Worm (Caenorhabditis elegans) whole organism, young adult: ENCODE results near the gene glb-16.

Experiments
- D2030.7 ChIP-seq: fragments of 200-800 bp; sonication (Bioruptor generic); IDR thresholded peaks from 2 replicates; pipeline ENCODE4 v1.3.6; 2022; ENCODE audit warnings: missing genetic modification reagents, missing genetic modification characterization, missing compliant biosample characterization
- F39B2.1 ChIP-seq: fragments of 200-800 bp; sonication (Bioruptor generic); IDR thresholded peaks from 2 replicates; pipeline ENCODE4 v1.3.6; 2022; ENCODE audit warnings: missing genetic modification reagents, missing genetic modification characterization, missing compliant biosample characterization
- K11D2.4 ChIP-seq: fragments of 200-800 bp; sonication (Bioruptor generic); IDR thresholded peaks from 2 replicates; pipeline ENCODE4 v1.3.6; 2022; ENCODE audit warnings: missing genetic modification reagents, missing genetic modification characterization, missing compliant biosample characterization
- T07F8.4 ChIP-seq: sonication (generic microtip); optimal IDR thresholded peaks from 2 replicates; lab custom pipeline; 2016; ENCODE audit warnings: mild to moderate bottlenecking, missing genetic modification characterization, moderate library complexity, missing compliant biosample characterization
- Y53G8AR.9 ChIP-seq: fragments of 200-800 bp; sonication (Bioruptor generic); conservative IDR thresholded peaks from 2 replicates; pipeline ENCODE4 v1.3.6; 2022; ENCODE audit warnings: missing genetic modification reagents, missing genetic modification characterization, missing compliant biosample characterization
- athp-1 ChIP-seq: sonication (generic microtip); optimal IDR thresholded peaks from 2 replicates; lab custom pipeline; 2017; ENCODE audit warnings: mild to moderate bottlenecking, missing genetic modification characterization, missing compliant biosample characterization
- attf-3 ChIP-seq: fragments of 200-800 bp; sonication (Bioruptor generic); conservative IDR thresholded peaks from 2 replicates; pipeline ENCODE4 v1.3.6; 2022; ENCODE audit warnings: missing genetic modification reagents, missing genetic modification characterization, missing compliant biosample characterization
- attf-5 ChIP-seq: fragments of 200-800 bp; sonication (Bioruptor generic); optimal IDR thresholded peaks from 2 replicates; lab custom pipeline; 2018; ENCODE audit warnings: mild to moderate bottlenecking, missing genetic modification characterization, missing compliant biosample characterization
- attf-6 ChIP-seq: fragments of 200-800 bp; sonication (Bioruptor generic); IDR thresholded peaks from 2 replicates; pipeline ENCODE4 v1.3.6; 2022; ENCODE audit warnings: missing genetic modification reagents, missing genetic modification characterization, missing compliant biosample characterization
- cebp-1 ChIP-seq, 2 experiments: fragments of 200-800 bp in 1 of 2; sonication (Bioruptor generic) in 1 of 2; sonication (generic microtip) in 1 of 2; IDR thresholded peaks in 1 of 2; optimal IDR thresholded peaks in 1 of 2; 2 replicates each; pipeline versions ENCODE4 v1.3.6 to Lab custom; 2017 to 2022; ENCODE audit warnings: missing compliant biosample characterization in 2 of 2, missing genetic modification characterization in 2 of 2, mild to moderate bottlenecking in 1 of 2, missing genetic modification reagents in 1 of 2, moderate library complexity in 1 of 2
- dox-1 ChIP-seq: fragments of 200-800 bp; sonication (Bioruptor generic); IDR thresholded peaks from 2 replicates; pipeline ENCODE4 v1.3.6; 2022; ENCODE audit warnings: missing genetic modification reagents, missing genetic modification characterization, missing compliant biosample characterization
- dpl-1 ChIP-seq: fragments of 150-350 bp; optimal IDR thresholded peaks from 2 replicates; lab custom pipeline; 2014; ENCODE audit warnings: missing biosample characterization, missing genetic modification reagents, missing genetic modification characterization
- egl-44 ChIP-seq: fragments of 200-800 bp; sonication (Bioruptor generic); IDR thresholded peaks from 2 replicates; pipeline ENCODE4 v1.3.6; 2022; ENCODE audit warnings: missing genetic modification reagents, missing genetic modification characterization, missing compliant biosample characterization
- hlh-26 ChIP-seq: fragments of 200-800 bp; sonication (Bioruptor generic); conservative IDR thresholded peaks from 2 replicates; pipeline ENCODE4 v1.3.6; 2022; ENCODE audit warnings: missing genetic modification reagents, missing genetic modification characterization, missing compliant biosample characterization
- let-607 ChIP-seq, 2 experiments: fragments of 200-800 bp in 1 of 2; sonication (Bioruptor generic) in 1 of 2; sonication (generic microtip) in 1 of 2; optimal IDR thresholded peaks; 2 replicates each; lab custom pipeline; 2016 to 2018; ENCODE audit warnings: mild to moderate bottlenecking in 2 of 2, missing compliant biosample characterization in 2 of 2, missing genetic modification characterization in 2 of 2, moderate library complexity in 2 of 2, missing genotype in 1 of 2
- lin-40 ChIP-seq: sonication (generic microtip); optimal IDR thresholded peaks from 2 replicates; lab custom pipeline; 2016; ENCODE audit warnings: missing genetic modification characterization, mild to moderate bottlenecking, missing compliant biosample characterization, missing genotype, missing genetic modification reagents
- lsl-1 ChIP-seq: fragments of 200-800 bp; sonication (Bioruptor generic); optimal IDR thresholded peaks from 2 replicates; lab custom pipeline; 2018; ENCODE audit warnings: mild to moderate bottlenecking, missing genetic modification characterization, moderate library complexity, missing compliant biosample characterization
- lsy-27 ChIP-seq: sonication (generic microtip); optimal IDR thresholded peaks from 2 replicates; lab custom pipeline; 2017; ENCODE audit warnings: missing genetic modification characterization, mild to moderate bottlenecking, missing compliant biosample characterization, antibody characterized with exemption, missing genotype, borderline replicate concordance; ENCODE audit not compliant: insufficient read depth
- madf-3 ChIP-seq: fragments of 200-800 bp; sonication (Bioruptor generic); IDR thresholded peaks from 2 replicates; pipeline ENCODE4 v1.3.6; 2022; ENCODE audit warnings: missing genetic modification reagents, missing genetic modification characterization, missing compliant biosample characterization
- mes-4 ChIP-seq: sonication (generic microtip); optimal IDR thresholded peaks from 2 replicates; lab custom pipeline; 2016; ENCODE audit warnings: missing genotype, missing genetic modification characterization, missing compliant biosample characterization
- mxl-1 ChIP-seq: sonication (generic microtip); optimal IDR thresholded peaks from 2 replicates; lab custom pipeline; 2016; ENCODE audit warnings: missing genetic modification characterization, missing compliant biosample characterization
- nfya-1 ChIP-seq: sonication (generic microtip); optimal IDR thresholded peaks from 2 replicates; lab custom pipeline; 2017; ENCODE audit warnings: antibody characterized with exemption, missing compliant biosample characterization, missing genetic modification characterization, borderline replicate concordance; ENCODE audit not compliant: insufficient read depth
- nhr-120 ChIP-seq: fragments of 200-800 bp; sonication (Bioruptor generic); IDR thresholded peaks from 2 replicates; pipeline ENCODE4 v1.3.6; 2022; ENCODE audit warnings: missing genetic modification characterization, missing compliant biosample characterization
- nhr-179 ChIP-seq: sonication (generic microtip); optimal IDR thresholded peaks from 2 replicates; lab custom pipeline; 2016; ENCODE audit warnings: mild to moderate bottlenecking, missing genetic modification characterization, missing compliant biosample characterization
- nhr-27 ChIP-seq: fragments of 200-800 bp; sonication (Bioruptor generic); optimal IDR thresholded peaks from 2 replicates; lab custom pipeline; 2018; ENCODE audit warnings: mild to moderate bottlenecking, missing genetic modification characterization, moderate library complexity, missing compliant biosample characterization
- pbrm-1 ChIP-seq: fragments of 200-800 bp; sonication (Bioruptor generic); IDR thresholded peaks from 2 replicates; pipeline ENCODE4 v1.3.6; 2022; ENCODE audit warnings: missing genetic modification reagents, missing genetic modification characterization, missing compliant biosample characterization
- rec-8 ChIP-seq, 2 experiments: sonication (generic microtip); optimal IDR thresholded peaks; 2 replicates each; lab custom pipeline; 2016; ENCODE audit warnings: mild to moderate bottlenecking in 2 of 2, missing genetic modification characterization in 2 of 2, missing genetic modification reagents in 2 of 2, missing genotype in 2 of 2, missing biosample characterization in 1 of 2, missing compliant biosample characterization in 1 of 2, moderate library complexity in 1 of 2
- rpc-1 ChIP-seq, 2 experiments: fragments of 150-350 bp in 1 of 2; sonication (generic microtip) in 1 of 2; optimal IDR thresholded peaks; 2 replicates each; lab custom pipeline; 2014 to 2018; ENCODE audit warnings: missing biosample characterization in 1 of 2, missing genetic modification characterization in 1 of 2, missing genetic modification reagents in 1 of 2, missing genotype in 1 of 2
- sdz-38 ChIP-seq: sonication (generic microtip); optimal IDR thresholded peaks from 2 replicates; lab custom pipeline; 2016; ENCODE audit warnings: missing genotype, missing genetic modification characterization, missing compliant biosample characterization
- snpc-1.1 ChIP-seq: sonication (generic microtip); optimal IDR thresholded peaks from 2 replicates; lab custom pipeline; 2017; ENCODE audit warnings: missing genetic modification characterization, mild to moderate bottlenecking, missing compliant biosample characterization, antibody characterized with exemption, moderate library complexity, missing genotype, missing genetic modification reagents; ENCODE audit not compliant: insufficient read depth
- snpc-1.3 ChIP-seq: sonication (generic microtip); optimal IDR thresholded peaks from 2 replicates; lab custom pipeline; 2017; ENCODE audit warnings: missing genetic modification characterization, mild to moderate bottlenecking, missing compliant biosample characterization, antibody characterized with exemption, moderate library complexity, missing genotype, missing genetic modification reagents; ENCODE audit not compliant: insufficient read depth
- somi-1 ChIP-seq: fragments of 200-800 bp; sonication (Bioruptor generic); optimal IDR thresholded peaks from 2 replicates; lab custom pipeline; 2018; ENCODE audit warnings: mild to moderate bottlenecking, missing genetic modification characterization, missing compliant biosample characterization
- tbx-9 ChIP-seq: sonication (generic microtip); optimal IDR thresholded peaks from 2 replicates; lab custom pipeline; 2016; ENCODE audit warnings: borderline replicate concordance, missing genetic modification characterization, inconsistent platforms, missing compliant biosample characterization
- unc-62 ChIP-seq: fragments of 150-350 bp; optimal IDR thresholded peaks from 2 replicates; lab custom pipeline; 2014; ENCODE audit warnings: missing biosample characterization, missing genetic modification reagents, missing genetic modification characterization

Gene glb-16

ce11 chrX:7569685-7570518 lies 30.0 kb upstream of the glb-16 start, which contains the start of gene apy-1 (continued):
- no peak for TF ChIP-seq nfya-1 (tag; lab: Kevin White, UChicago)
- TF ChIP-seq unc-62 (GFP tag; lab: Kevin White, UChicago): no peak
- no peak for TF ChIP-seq pbrm-1 (GFP tag; lab: Robert Waterston, UW)
- no peak for TF ChIP-seq madf-3 (GFP tag; lab: Robert Waterston, UW)
- no peak for TF ChIP-seq athp-1 (tag; lab: Kevin White, UChicago)
- TF ChIP-seq egl-44 (GFP tag; lab: Robert Waterston, UW): no peak
- no peak for TF ChIP-seq attf-6 (GFP tag; lab: Robert Waterston, UW)
- TF ChIP-seq somi-1 (GFP tag; lab: Kevin White, UChicago): no peak
- TF ChIP-seq D2030.7: no peak
- no peak for TF ChIP-seq snpc-1.3 (tag; lab: Kevin White, UChicago)
- no peak for TF ChIP-seq let-607 (tag; optimal IDR thresholded peaks at IDR 0.05; lab: Kevin White, UChicago)
- no peak for TF ChIP-seq hlh-26
- TF ChIP-seq rpc-1 (optimal IDR thresholded peaks at IDR 0.05; lab: Kevin White, UChicago): no peak
- no peak for TF ChIP-seq rpc-1 (tag; optimal IDR thresholded peaks at IDR 0.05; lab: Kevin White, UChicago)
- no peak for TF ChIP-seq nhr-27 (tag; lab: Kevin White, UChicago)
- no peak for TF ChIP-seq tbx-9 (tag; lab: Kevin White, UChicago)
- TF ChIP-seq attf-5: no peak
- TF ChIP-seq snpc-1.1 (tag; lab: Kevin White, UChicago): no peak
- TF ChIP-seq nhr-179 (tag; lab: Kevin White, UChicago): no peak
- TF ChIP-seq lin-40 (tag; lab: Kevin White, UChicago): peak; percentile 11
- no peak for TF ChIP-seq sdz-38
- TF ChIP-seq T07F8.4 (tag; lab: Kevin White, UChicago): no peak
- TF ChIP-seq nhr-120: no peak
- TF ChIP-seq mes-4: no peak
- no peak for TF ChIP-seq cebp-1 (GFP tag; IDR thresholded peaks at IDR 0.05; lab: Robert Waterston, UW)
- TF ChIP-seq cebp-1 (tag; optimal IDR thresholded peaks at IDR 0.05; lab: Kevin White, UChicago): peak; percentile 21
- 0 out of 2 replicates have a peak, but pooled peaks have one; percentile 23 for TF ChIP-seq K11D2.4 (GFP tag; lab: Robert Waterston, UW)
- TF ChIP-seq lsl-1: no peak
- TF ChIP-seq rec-8 (tag; optimal IDR thresholded peaks at IDR 0.05; lab: Kevin White, UChicago): no peak
- TF ChIP-seq, all 124 proteins: peak for 8

ce11 chrX:7568684-7569289 lies 28.9 kb upstream of the glb-16 start:
- TF ChIP-seq mxl-1 (no peak), Y53G8AR.9 (0 out of 2 replicates have a peak, but pooled peaks have one; percentile 47), K11D2.4 (GFP tag; lab: Robert Waterston, UW) (no peak), rpc-1 (optimal IDR thresholded peaks at IDR 0.05; lab: Kevin White, UChicago) (no peak), rpc-1 (tag; optimal IDR thresholded peaks at IDR 0.05; lab: Kevin White, UChicago) (no peak), attf-3 (GFP tag; lab: Robert Waterston, UW) (no peak), D2030.7 (no peak)

ce11 chrX:7565005-7565404 lies 25.1 kb upstream of the glb-16 start, which contains the start of gene vps-52:
TSS of gene vps-52 (plus strand) at chrX:7565323.
- TF ChIP-seq attf-3 (GFP tag; lab: Robert Waterston, UW): peak; percentile 86
- TF ChIP-seq lsy-27: no peak
- no peak for TF ChIP-seq somi-1 (GFP tag; lab: Kevin White, UChicago)
- no peak for TF ChIP-seq dox-1 (GFP tag; lab: Robert Waterston, UW)
- no peak for TF ChIP-seq F39B2.1 (GFP tag; lab: Robert Waterston, UW)
- no peak for TF ChIP-seq dpl-1 (GFP tag; lab: Kevin White, UChicago)
- TF ChIP-seq, all 124 proteins: peak for 1
